Worm (Caenorhabditis elegans) whole organism, L1 larva: ENCODE data around the gene twk-49.

ENCODE experiments used
- C16A3.4 ChIP-seq: fragments of 150-350 bp; optimal IDR thresholded peaks from 2 replicates; lab custom pipeline; 2014; ENCODE audit warnings: missing biosample characterization, missing genetic modification characterization
- Y116A8C.19 ChIP-seq: sonication (generic microtip); optimal IDR thresholded peaks from 2 replicates; lab custom pipeline; 2016; ENCODE audit warnings: missing compliant biosample characterization, missing genetic modification characterization, borderline replicate concordance
- aha-1 ChIP-seq: fragments of 150-350 bp; optimal IDR thresholded peaks from 2 replicates; lab custom pipeline; 2014; ENCODE audit warnings: missing biosample characterization, missing genetic modification characterization
- alr-1 ChIP-seq: fragments of 200-800 bp; sonication (Bioruptor generic); optimal IDR thresholded peaks from 2 replicates; lab custom pipeline; 2018; ENCODE audit warnings: borderline replicate concordance, mild to moderate bottlenecking, missing genetic modification characterization, missing compliant biosample characterization
- ceh-90 ChIP-seq: sonication (generic microtip); optimal IDR thresholded peaks from 2 replicates; lab custom pipeline; 2016; ENCODE audit warnings: missing genetic modification characterization, missing compliant biosample characterization
- dpl-1 ChIP-seq, 3 experiments: fragments of 150-350 bp in 2 of 3; sonication (generic microtip) in 1 of 3; optimal IDR thresholded peaks; 2 replicates each; lab custom pipeline; 2014 to 2017; ENCODE audit warnings: missing biosample characterization in 3 of 3, missing genetic modification characterization in 3 of 3, missing genetic modification reagents in 3 of 3
- efl-1 ChIP-seq, 4 experiments: fragments of 150-350 bp; optimal IDR thresholded peaks in 3 of 4; peaks in 1 of 4; 1 replicate in 1 of 4; 2 replicates in 3 of 4; lab custom pipeline; 2014; ENCODE audit warnings: missing biosample characterization in 2 of 4, missing genetic modification characterization in 2 of 4, missing genetic modification reagents in 2 of 4
- egl-13 ChIP-seq: sonication (generic microtip); optimal IDR thresholded peaks from 2 replicates; lab custom pipeline; 2016; ENCODE audit warnings: missing genotype, missing genetic modification reagents, missing genetic modification characterization, missing compliant biosample characterization
- elt-2 ChIP-seq: sonication (generic microtip); optimal IDR thresholded peaks from 2 replicates; lab custom pipeline; 2016; ENCODE audit warnings: missing genetic modification characterization, mild to moderate bottlenecking, inconsistent platforms, missing compliant biosample characterization, missing genetic modification reagents
- elt-3 ChIP-seq, 6 experiments: fragments of 150-350 bp in 1 of 6; sonication (generic microtip); optimal IDR thresholded peaks; 2 replicates each; lab custom pipeline; 2017 to 2018; ENCODE audit warnings: missing biosample characterization in 6 of 6, missing genetic modification characterization in 6 of 6, inconsistent platforms in 1 of 6
- jun-1 ChIP-seq: fragments of 150-350 bp; optimal IDR thresholded peaks from 2 replicates; lab custom pipeline; 2014; ENCODE audit warnings: missing biosample characterization, missing genetic modification reagents, missing genetic modification characterization
- lin-14 ChIP-seq: fragments of 200-800 bp; sonication (Bioruptor generic); optimal IDR thresholded peaks from 2 replicates; lab custom pipeline; 2018; ENCODE audit warnings: mild to moderate bottlenecking, missing genetic modification characterization, moderate library complexity, missing compliant biosample characterization
- lin-15B ChIP-seq: fragments of 150-350 bp; sonication (generic microtip); optimal IDR thresholded peaks from 3 replicates; lab custom pipeline; 2014; ENCODE audit warnings: missing biosample characterization, missing genetic modification characterization
- lin-39 ChIP-seq: fragments of 150-350 bp; optimal IDR thresholded peaks from 2 replicates; lab custom pipeline; 2014; ENCODE audit warnings: missing biosample characterization, missing genetic modification reagents, missing genetic modification characterization
- lsy-2 ChIP-seq, 2 experiments: fragments of 150-350 bp; optimal IDR thresholded peaks; 2 replicates each; lab custom pipeline; 2014; ENCODE audit warnings: missing biosample characterization in 2 of 2, missing genetic modification characterization in 2 of 2
- mdl-1 ChIP-seq, 2 experiments: fragments of 150-350 bp; optimal IDR thresholded peaks; 2 replicates each; lab custom pipeline; 2014 to 2017; ENCODE audit warnings: missing biosample characterization in 2 of 2, missing genetic modification characterization in 2 of 2, inconsistent platforms in 1 of 2
- nhr-71 ChIP-seq: sonication (generic microtip); optimal IDR thresholded peaks from 2 replicates; lab custom pipeline; 2016; ENCODE audit warnings: mild to moderate bottlenecking, missing genetic modification characterization, moderate library complexity, missing compliant biosample characterization
- nhr-85 ChIP-seq: sonication (generic microtip); peaks from one replicate; lab custom pipeline; 2016; ENCODE audit warnings: missing genetic modification characterization, inconsistent platforms, missing compliant biosample characterization
- pax-3 ChIP-seq: fragments of 200-800 bp; sonication (Bioruptor generic); optimal IDR thresholded peaks from 2 replicates; lab custom pipeline; 2018; ENCODE audit warnings: mild to moderate bottlenecking, missing genetic modification characterization, moderate library complexity, missing compliant biosample characterization
- pqm-1 ChIP-seq: sonication (generic microtip); optimal IDR thresholded peaks from 3 replicates; lab custom pipeline; 2017; ENCODE audit warnings: missing biosample characterization, missing genetic modification characterization
- skn-1 ChIP-seq: fragments of 150-350 bp; optimal IDR thresholded peaks from 2 replicates; lab custom pipeline; 2014; ENCODE audit warnings: missing biosample characterization, missing genetic modification characterization
- snu-23 ChIP-seq: sonication (generic microtip); optimal IDR thresholded peaks from 2 replicates; lab custom pipeline; 2016; ENCODE audit warnings: missing genetic modification characterization, missing compliant biosample characterization
- sox-4 ChIP-seq: sonication (generic microtip); optimal IDR thresholded peaks from 2 replicates; lab custom pipeline; 2016; ENCODE audit warnings: missing genetic modification characterization, missing compliant biosample characterization
- swsn-7 ChIP-seq: sonication (generic microtip); optimal IDR thresholded peaks from 2 replicates; lab custom pipeline; 2016; ENCODE audit warnings: missing genetic modification characterization, missing compliant biosample characterization
- tlp-1 ChIP-seq: fragments of 150-350 bp; optimal IDR thresholded peaks from 2 replicates; lab custom pipeline; 2014; ENCODE audit warnings: missing biosample characterization, missing genetic modification characterization
- xbp-1 ChIP-seq: sonication (generic microtip); optimal IDR thresholded peaks from 2 replicates; lab custom pipeline; 2016; ENCODE audit warnings: missing genetic modification characterization, missing compliant biosample characterization
- zag-1 ChIP-seq: fragments of 150-350 bp; optimal IDR thresholded peaks from 2 replicates; lab custom pipeline; 2014; ENCODE audit warnings: missing biosample characterization, missing genetic modification characterization
- ztf-11 ChIP-seq, 2 experiments: sonication (generic microtip); optimal IDR thresholded peaks; 2 replicates each; lab custom pipeline; 2016 to 2017; ENCODE audit warnings: missing genetic modification characterization in 2 of 2, missing biosample characterization in 1 of 2, missing compliant biosample characterization in 1 of 2
- ztf-4 ChIP-seq: fragments of 150-350 bp; optimal IDR thresholded peaks from 2 replicates; lab custom pipeline; 2014; ENCODE audit warnings: missing biosample characterization, missing genetic modification characterization

Gene twk-49

DNA sequence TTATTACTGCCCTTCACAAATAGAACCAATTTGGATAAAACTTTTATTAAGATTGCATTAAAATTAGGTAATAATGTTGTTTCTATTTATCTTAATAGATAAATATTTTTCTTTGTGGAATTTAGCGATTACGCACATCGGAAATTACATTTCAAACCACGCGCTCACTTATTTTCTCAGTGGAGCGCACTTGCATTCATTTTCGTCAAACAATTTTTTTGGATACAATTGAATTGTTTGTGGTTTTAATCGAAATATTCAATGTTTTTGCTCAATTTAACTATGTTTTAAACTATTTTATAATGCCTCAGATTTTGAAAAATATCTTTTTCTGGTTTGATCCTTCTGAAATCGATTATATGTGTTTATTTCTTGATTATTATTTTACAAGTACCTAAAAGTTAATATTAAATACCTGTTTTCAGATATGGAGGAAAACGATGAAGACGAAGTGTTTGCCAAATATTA is 37.0 kb upstream of the twk-49 start, which contains the start of gene utp-20 (continued):
- peak; percentile 50 for TF ChIP-seq swsn-7
- peak; percentile 22 for TF ChIP-seq lin-15B (tag; lab: Kevin White, UChicago)
- peak; percentile 66 for TF ChIP-seq nhr-71 (tag; lab: Kevin White, UChicago)
- peak; percentile 83 to 93 (median 92) for TF ChIP-seq dpl-1 (GFP tag; optimal IDR thresholded peaks at IDR 0.05; lab: Kevin White, UChicago)
- peak; percentile 59 for TF ChIP-seq skn-1
- TF ChIP-seq lsy-2 (tag; optimal IDR thresholded peaks at IDR 0.05; lab: Kevin White, UChicago): peak; percentile 69 to 82
- TF ChIP-seq ztf-11 (tag; optimal IDR thresholded peaks at IDR 0.05; lab: Kevin White, UChicago): no peak
- no peak for TF ChIP-seq egl-13 (tag; lab: Kevin White, UChicago)
- no peak for TF ChIP-seq aha-1 (tag; lab: Kevin White, UChicago)
- no peak for TF ChIP-seq alr-1
- TF ChIP-seq lin-39 (tag; lab: Kevin White, UChicago): peak; percentile 2
- no peak for TF ChIP-seq tlp-1 (tag; lab: Kevin White, UChicago)
- TF ChIP-seq lin-14 (GFP tag; lab: Kevin White, UChicago): peak; percentile 60
- peak; percentile 83 for TF ChIP-seq C16A3.4 (tag; lab: Kevin White, UChicago)

DNA sequence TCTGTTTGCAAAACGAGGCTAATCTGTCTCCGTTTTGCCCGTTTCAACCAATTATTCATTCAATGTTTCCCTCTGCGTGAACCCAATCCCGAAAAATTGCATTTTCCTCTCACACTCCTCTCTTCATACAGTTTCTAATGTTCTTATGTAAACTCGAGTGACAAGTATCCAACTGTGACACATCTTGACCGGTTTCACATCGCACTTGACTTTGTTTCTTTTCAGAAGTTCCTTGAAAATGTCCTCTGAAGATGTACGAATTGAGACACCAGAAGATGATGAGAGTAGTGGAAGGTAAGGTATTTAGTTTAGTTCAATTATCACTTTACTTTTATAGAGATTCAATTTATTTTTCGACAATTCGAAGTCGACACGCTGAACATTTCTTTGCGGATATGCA is 33.0 kb upstream of the twk-49 start, which contains the start of gene abcx-1:
Gene abcx-1, plus strand, starts transcription at position 224 of the 400 bp plus-strand sequence.
- no peak for TF ChIP-seq sox-4 (tag; lab: Kevin White, UChicago)
- TF ChIP-seq lin-14 (GFP tag; lab: Kevin White, UChicago): peak; percentile 45
- TF ChIP-seq nhr-85 (tag; lab: Kevin White, UChicago): peak; percentile 79

ce11 chrII:6531527-6531926 is 32.6 kb upstream of the twk-49 start, which contains the start of gene abch-1:
TSS of gene abch-1 (minus strand) at chrII:6531627.
- TF ChIP-seq jun-1 (tag; lab: Kevin White, UChicago) (no peak), snu-23 (GFP tag; lab: Kevin White, UChicago) (no peak), dpl-1 (GFP tag; optimal IDR thresholded peaks at IDR 0.05; lab: Kevin White, UChicago) (no peak), nhr-71 (tag; lab: Kevin White, UChicago) (no peak), mdl-1 (tag; optimal IDR thresholded peaks at IDR 0.05; lab: Kevin White, UChicago) (no peak), zag-1 (no peak), ceh-90 (tag; lab: Kevin White, UChicago) (no peak), ztf-4 (tag; lab: Kevin White, UChicago) (no peak), lin-15B (tag; lab: Kevin White, UChicago) (no peak)
- TF ChIP-seq, all 84 proteins: peak for 0

DNA sequence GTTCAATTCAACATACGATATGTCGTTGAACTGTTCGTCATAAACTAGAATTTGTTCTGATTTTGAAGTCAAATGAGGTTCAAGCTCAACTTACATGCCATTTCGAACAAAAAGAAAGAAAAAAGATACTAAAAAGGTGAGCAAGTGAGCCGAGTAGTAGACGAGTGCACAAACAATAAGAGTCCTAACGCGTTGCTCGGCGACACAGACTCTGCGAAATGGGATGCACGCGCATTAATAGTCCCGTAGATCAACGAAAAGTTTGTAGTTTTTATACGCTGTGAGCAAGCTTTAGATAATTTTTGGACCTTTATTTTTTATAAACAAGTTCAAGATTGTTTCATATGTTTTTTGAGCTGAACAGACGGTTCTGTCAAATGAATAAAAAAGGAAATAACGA is 29.7 kb upstream of the twk-49 start, which contains the start of gene C56E6.4:
Gene C56E6.4, minus strand, starts transcription at position 101 of the 400 bp plus-strand sequence.
- TF ChIP-seq tlp-1 (tag; lab: Kevin White, UChicago): no peak
- TF ChIP-seq elt-3 (tag; optimal IDR thresholded peaks at IDR 0.05; lab: Kevin White, UChicago): no peak
- no peak for TF ChIP-seq xbp-1
- no peak for TF ChIP-seq pax-3 (tag; lab: Kevin White, UChicago)
- TF ChIP-seq pqm-1 (tag; lab: Kevin White, UChicago): no peak
- no peak for TF ChIP-seq C16A3.4 (tag; lab: Kevin White, UChicago)
- TF ChIP-seq Y116A8C.19: no peak
- TF ChIP-seq, all 84 proteins: peak for 0

DNA sequence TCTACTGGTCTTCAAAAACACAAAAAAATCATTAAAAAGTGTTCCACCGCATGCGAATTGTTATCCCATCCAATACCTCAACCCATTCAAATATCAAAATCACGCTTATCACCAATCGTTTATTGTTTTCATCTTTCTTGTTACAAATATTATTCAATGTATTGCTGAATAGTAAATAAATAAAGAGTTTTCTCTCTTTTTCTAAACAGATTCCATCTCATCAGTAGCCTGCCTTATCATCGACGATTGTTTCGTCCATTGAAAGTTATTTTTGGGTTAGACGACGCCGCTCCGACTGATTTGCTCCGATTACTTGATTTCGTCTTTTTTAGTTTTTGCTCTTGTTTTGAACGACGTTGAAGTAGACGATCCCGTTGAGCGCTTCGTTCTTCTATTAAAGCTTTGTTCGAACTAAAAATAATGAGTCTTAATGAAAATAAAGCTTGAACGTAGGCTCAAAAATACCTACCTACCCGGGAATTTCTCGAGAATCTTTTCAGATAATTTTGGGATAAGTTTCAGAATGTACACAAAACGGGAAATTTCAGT is 27.2 kb upstream of the twk-49 start:
- no peak for TF ChIP-seq efl-1 (optimal IDR thresholded peaks at IDR 0.05; lab: Kevin White, UChicago)
- peak in 1 of 2 experiments; percentile 56 for TF ChIP-seq efl-1 (GFP tag; optimal IDR thresholded peaks at IDR 0.05 in 1 of 2; lab: Kevin White, UChicago)
- no peak for TF ChIP-seq ztf-4 (tag; lab: Kevin White, UChicago)

- peak; percentile 2 for TF ChIP-seq elt-2 (tag; lab: Kevin White, UChicago)
- TF ChIP-seq skn-1: no peak
Measured at ce11 chrII:6524501-6524977, 25.6 kb upstream of the twk-49 start, which contains the start of gene C56E6.2. TSS of gene C56E6.2 (plus strand) at chrII:6524927.
